Worm (Caenorhabditis elegans): ENCODE data around the gene bigr-1.

bigr-1 gene

ce11 chrII:11142571-11142970 is 38.9 kb upstream of the bigr-1 start, which contains the start of gene arrd-6:
Gene arrd-6 (plus strand): TSS chrII:11142739.
- no peak for TF ChIP-seq hlh-13 (GFP tag; optimal IDR thresholded peaks at IDR 0.05)
- no peak for TF ChIP-seq unc-42 (tag; optimal IDR thresholded peaks at IDR 0.05)
- TF ChIP-seq nhr-232 (tag; optimal IDR thresholded peaks at IDR 0.05): no peak
- TF ChIP-seq che-1 (tag; optimal IDR thresholded peaks at IDR 0.05): no peak
- no peak for TF ChIP-seq pat-9 (tag; optimal IDR thresholded peaks at IDR 0.05)
- TF ChIP-seq pros-1 (tag; optimal IDR thresholded peaks at IDR 0.05): no peak
- no peak for TF ChIP-seq fax-1 (tag; optimal IDR thresholded peaks at IDR 0.05)
- no peak for TF ChIP-seq pqm-1 (tag; optimal IDR thresholded peaks at IDR 0.05)
- no peak for TF ChIP-seq ceh-2 (tag; optimal IDR thresholded peaks at IDR 0.05)
- no peak for TF ChIP-seq ceh-6 (GFP tag; optimal IDR thresholded peaks at IDR 0.05)
- TF ChIP-seq nfya-1 (tag; optimal IDR thresholded peaks at IDR 0.05): no peak
- TF ChIP-seq ttx-3 (tag; optimal IDR thresholded peaks at IDR 0.05): no peak
- TF ChIP-seq elt-2 (tag; optimal IDR thresholded peaks at IDR 0.05): no peak
- TF ChIP-seq fkh-6 (tag; optimal IDR thresholded peaks at IDR 0.05): no peak
- TF ChIP-seq ceh-30 (tag; optimal IDR thresholded peaks at IDR 0.05): no peak
- TF ChIP-seq syd-9 (tag; optimal IDR thresholded peaks at IDR 0.05): no peak
- no peak for TF ChIP-seq pha-2 (tag; optimal IDR thresholded peaks at IDR 0.05)
- no peak for TF ChIP-seq lin-11 (tag; optimal IDR thresholded peaks at IDR 0.05)
- TF ChIP-seq npax-4 (tag; optimal IDR thresholded peaks at IDR 0.05): no peak

- TF ChIP-seq fkh-10 (GFP tag; optimal IDR thresholded peaks at IDR 0.05): no peak
- no peak for TF ChIP-seq ref-2 (tag; optimal IDR thresholded peaks at IDR 0.05)
- TF ChIP-seq ztf-16 (tag; optimal IDR thresholded peaks at IDR 0.05): no peak
- TF ChIP-seq zip-5 (tag; optimal IDR thresholded peaks at IDR 0.05): no peak
- no peak for TF ChIP-seq unc-42 (tag; optimal IDR thresholded peaks at IDR 0.05)
- TF ChIP-seq hlh-13 (GFP tag; optimal IDR thresholded peaks at IDR 0.05): no peak
- no peak for TF ChIP-seq elt-2 (tag; optimal IDR thresholded peaks at IDR 0.05)
- TF ChIP-seq eyg-1 (tag; optimal IDR thresholded peaks at IDR 0.05): no peak
- TF ChIP-seq ceh-9 (tag; optimal IDR thresholded peaks at IDR 0.05): no peak
- TF ChIP-seq syd-9 (tag; optimal IDR thresholded peaks at IDR 0.05): no peak
- TF ChIP-seq ama-1 (optimal IDR thresholded peaks at IDR 0.05): no peak
- TF ChIP-seq pax-1 (tag; optimal IDR thresholded peaks at IDR 0.05): no peak
- no peak for TF ChIP-seq dve-1 (tag; optimal IDR thresholded peaks at IDR 0.05)
- no peak for TF ChIP-seq ceh-2 (tag; optimal IDR thresholded peaks at IDR 0.05)
Measured at ce11 chrII:11149866-11150685, 31.4 kb upstream of the bigr-1 start.

- TF ChIP-seq unc-86 (tag; optimal IDR thresholded peaks at IDR 0.05) (no peak), hlh-30 (tag; optimal IDR thresholded peaks at IDR 0.05; ENCODE audit: insufficient read depth) (peak; percentile 26), elt-2 (tag; optimal IDR thresholded peaks at IDR 0.05) (peak; percentile 80), pag-3 (tag; optimal IDR thresholded peaks at IDR 0.05; ENCODE audit: borderline replicate concordance) (no peak), ceh-22 (tag; optimal IDR thresholded peaks at IDR 0.05) (no peak), pros-1 (tag; optimal IDR thresholded peaks at IDR 0.05) (no peak)
Measured at ce11 chrII:11150976-11151375, 30.5 kb upstream of the bigr-1 start.

- TF ChIP-seq hlh-15 (tag; optimal IDR thresholded peaks at IDR 0.05) (no peak), nfya-1 (tag; optimal IDR thresholded peaks at IDR 0.05) (no peak), nhr-11 (tag; optimal IDR thresholded peaks at IDR 0.05) (no peak), F13H6.1 (tag; optimal IDR thresholded peaks at IDR 0.05) (no peak), elt-2 (tag; optimal IDR thresholded peaks at IDR 0.05) (no peak), K09A11.1 (tag; optimal IDR thresholded peaks at IDR 0.05; ENCODE audit: insufficient read depth) (no peak), zip-5 (tag; optimal IDR thresholded peaks at IDR 0.05) (no peak), ahr-1 (tag; optimal IDR thresholded peaks at IDR 0.05) (no peak), dve-1 (tag; optimal IDR thresholded peaks at IDR 0.05) (no peak), fax-1 (tag; optimal IDR thresholded peaks at IDR 0.05) (no peak), rnt-1 (tag; optimal IDR thresholded peaks at IDR 0.05) (no peak), pat-9 (tag; optimal IDR thresholded peaks at IDR 0.05) (no peak), ceh-22 (tag; optimal IDR thresholded peaks at IDR 0.05) (no peak), sox-2 (GFP tag; IDR thresholded peaks at IDR 0.05) (no peak), mec-3 (tag; optimal IDR thresholded peaks at IDR 0.05; ENCODE audit: borderline replicate concordance) (no peak), ttx-3 (tag; optimal IDR thresholded peaks at IDR 0.05) (no peak), npax-4 (tag; optimal IDR thresholded peaks at IDR 0.05) (no peak)
Measured at ce11 chrII:11152495-11152894, 29.0 kb upstream of the bigr-1 start, which contains the start of gene pqm-1. Gene pqm-1 (minus strand): TSS chrII:11152595.
